Worm (Caenorhabditis elegans): ENCODE results near the gene C18A11.2.

ce11 chrX:8067268-8067667 is at the start of gene C18A11.2:
- TF ChIP-seq dpl-1 (GFP tag; optimal IDR thresholded peaks at IDR 0.05) (no peak), unc-130 (GFP tag; optimal IDR thresholded peaks at IDR 0.05) (no peak), athp-1 (tag; optimal IDR thresholded peaks at IDR 0.05) (no peak), xnd-1 (tag; optimal IDR thresholded peaks at IDR 0.05) (no peak), F57A8.1 (GFP tag; optimal IDR thresholded peaks at IDR 0.05) (no peak), dpff-1 (tag; optimal IDR thresholded peaks at IDR 0.05) (no peak), ceh-58 (GFP tag; IDR thresholded peaks at IDR 0.05) (no peak), snpc-1.1 (tag; optimal IDR thresholded peaks at IDR 0.05; ENCODE audit: insufficient read depth) (no peak), K11D2.4 (GFP tag; IDR thresholded peaks at IDR 0.05) (no peak), F23B12.7 (tag; optimal IDR thresholded peaks at IDR 0.05; ENCODE audit: insufficient read depth) (no peak)

All from whole organism, young adult.